Worm (Caenorhabditis elegans) whole organism, dauer: ENCODE data around the gene pms-2.

Experiments
- unc-62 ChIP-seq: sonication (generic microtip); optimal IDR thresholded peaks from 2 replicates; lab custom pipeline; 2017; ENCODE audit warnings: missing biosample characterization, missing genetic modification reagents, missing genetic modification characterization

Gene pms-2

ce11 chrV:11570169-11570651 lies at the start of gene pms-2, which contains the start of gene nhr-101:
pms-2 (minus strand) TSS chrV:11570601.
nhr-101 (plus strand) TSS chrV:11570476.
- TF ChIP-seq unc-62 (GFP tag; lab: Kevin White, UChicago): no peak

- no peak for TF ChIP-seq unc-62 (GFP tag; lab: Kevin White, UChicago)
These were observed 49.7 kb upstream of the pms-2 start for ce11 chrV:11620081-11620480.

- no peak for TF ChIP-seq unc-62 (GFP tag; lab: Kevin White, UChicago)
These were observed 47.8 kb upstream of the pms-2 start, which contains the start of gene glb-15 for ce11 chrV:11618173-11618572. glb-15 (minus strand) TSS chrV:11618273.

- no peak for TF ChIP-seq unc-62 (GFP tag; lab: Kevin White, UChicago)
These were observed 46.4 kb upstream of the pms-2 start for ce11 chrV:11616813-11617212.

ce11 chrV:11615948-11616681 lies 45.7 kb upstream of the pms-2 start, which contains the start of gene nlp-24:
nlp-24 (plus strand) TSS chrV:11616376.
- TF ChIP-seq unc-62 (GFP tag; lab: Kevin White, UChicago): peak; percentile 11

- TF ChIP-seq unc-62 (GFP tag; lab: Kevin White, UChicago): no peak
These were observed 44.5 kb upstream of the pms-2 start for ce11 chrV:11614805-11615497.

ce11 chrV:11613007-11613406 lies 42.6 kb upstream of the pms-2 start, which contains the start of gene tag-290:
tag-290 (plus strand) TSS chrV:11613307.
- TF ChIP-seq unc-62 (GFP tag; lab: Kevin White, UChicago): no peak

ce11 chrV:11610481-11610880 lies 40.1 kb upstream of the pms-2 start, which contains the start of gene sas-5:
sas-5 (plus strand) TSS chrV:11610737.
- TF ChIP-seq unc-62 (GFP tag; lab: Kevin White, UChicago): no peak

ce11 chrV:11610049-11610448 lies 39.6 kb upstream of the pms-2 start, which contains the start of gene piit-1:
piit-1 (minus strand) TSS chrV:11610149.
- no peak for TF ChIP-seq unc-62 (GFP tag; lab: Kevin White, UChicago)

ce11 chrV:11606424-11606823 lies 36.0 kb upstream of the pms-2 start, which contains the start of gene idpp-16:
idpp-16 (minus strand) TSS chrV:11606524.
- no peak for TF ChIP-seq unc-62 (GFP tag; lab: Kevin White, UChicago)

ce11 chrV:11605227-11605626 lies 34.8 kb upstream of the pms-2 start:
- no peak for TF ChIP-seq unc-62 (GFP tag; lab: Kevin White, UChicago)

- no peak for TF ChIP-seq unc-62 (GFP tag; lab: Kevin White, UChicago)
These were observed 34.1 kb upstream of the pms-2 start, which contains the start of gene dhs-20 for ce11 chrV:11604484-11604883. dhs-20 (minus strand) TSS chrV:11604563.

- TF ChIP-seq unc-62 (GFP tag; lab: Kevin White, UChicago): no peak
These were observed 30.4 kb upstream of the pms-2 start, which contains the start of gene F35B12.9 for ce11 chrV:11600800-11601199. F35B12.9 (plus strand) TSS chrV:11601171.

ce11 chrV:11598807-11599206 lies 28.4 kb upstream of the pms-2 start, which contains the start of gene srx-84:
srx-84 (plus strand) TSS chrV:11599107.
- no peak for TF ChIP-seq unc-62 (GFP tag; lab: Kevin White, UChicago)

ce11 chrV:11593888-11594287 lies 23.5 kb upstream of the pms-2 start:
- no peak for TF ChIP-seq unc-62 (GFP tag; lab: Kevin White, UChicago)

- no peak for TF ChIP-seq unc-62 (GFP tag; lab: Kevin White, UChicago)
These were observed 23.0 kb upstream of the pms-2 start, which contains the start of gene srx-80 for ce11 chrV:11593427-11593826. srx-80 (plus strand) TSS chrV:11593727.
